Fruit fly (Drosophila melanogaster) whole organism, embryonic: ENCODE data around the gene CG2528.

Experiments
- Adf1 ChIP-seq: fragments of 200-800 bp; sonication (Bioruptor generic); IDR thresholded peaks from 2 replicates; pipeline ENCODE4 v1.3.6; 2022; ENCODE audit warnings: missing biosample characterization, missing genetic modification characterization
- Bdp1 ChIP-seq: fragments of 200-800 bp; sonication (Bioruptor generic); optimal IDR thresholded peaks from 3 replicates; lab custom pipeline; 2016; ENCODE audit warnings: missing biosample characterization, missing genetic modification characterization
- CG1024 ChIP-seq: fragments of 200-800 bp; sonication (Bioruptor generic); IDR thresholded peaks from 2 replicates; pipeline ENCODE4 v1.3.6; 2022; ENCODE audit warnings: missing biosample characterization, missing genetic modification characterization
- CG10267 ChIP-seq: fragments of 200-800 bp; sonication (Bioruptor generic); optimal IDR thresholded peaks from 2 replicates; lab custom pipeline; 2018; ENCODE audit warnings: missing biosample characterization, mild to moderate bottlenecking, missing genetic modification characterization, moderate library complexity
- CG10979 ChIP-seq: fragments of 200-800 bp; sonication (Bioruptor generic); optimal IDR thresholded peaks from 2 replicates; lab custom pipeline; 2018; ENCODE audit warnings: missing biosample characterization, mild to moderate bottlenecking, missing genetic modification characterization, moderate library complexity
- CG13287 ChIP-seq: fragments of 200-800 bp; sonication (Bioruptor generic); IDR thresholded peaks from 2 replicates; pipeline ENCODE4 v1.3.6; 2022; ENCODE audit warnings: missing biosample characterization, missing genetic modification characterization; ENCODE audit not compliant: partially characterized antibody
- CG17612 ChIP-seq: fragments of 200-800 bp; sonication (Bioruptor generic); IDR thresholded peaks from 2 replicates; pipeline ENCODE4 v1.3.6; 2022; ENCODE audit warnings: missing biosample characterization, missing genetic modification characterization
- CG17912 ChIP-seq: fragments of 200-800 bp; sonication (Bioruptor generic); optimal IDR thresholded peaks from 2 replicates; lab custom pipeline; 2018; ENCODE audit warnings: missing biosample characterization, mild to moderate bottlenecking, missing genetic modification characterization
- CG1792 ChIP-seq: fragments of 200-800 bp; sonication (Bioruptor generic); optimal IDR thresholded peaks from 2 replicates; lab custom pipeline; 2016; ENCODE audit warnings: missing biosample characterization, missing genetic modification characterization
- CG2129 ChIP-seq: fragments of 200-800 bp; sonication (Bioruptor generic); IDR thresholded peaks from 2 replicates; pipeline ENCODE4 v1.3.6; 2022; ENCODE audit warnings: missing biosample characterization, missing genetic modification characterization; ENCODE audit not compliant: partially characterized antibody
- CG2712 ChIP-seq: fragments of 200-800 bp; optimal IDR thresholded peaks from 3 replicates; lab custom pipeline; 2019; ENCODE audit warnings: missing biosample characterization, mild to moderate bottlenecking, missing genetic modification characterization, moderate library complexity
- CG31388 ChIP-seq: fragments of 200-800 bp; sonication (Bioruptor generic); optimal IDR thresholded peaks from 2 replicates; lab custom pipeline; 2016; ENCODE audit warnings: missing biosample characterization, missing genetic modification characterization
- CG3163 ChIP-seq: fragments of 200-800 bp; sonication (Bioruptor generic); optimal IDR thresholded peaks from 3 replicates; lab custom pipeline; 2016; ENCODE audit warnings: missing biosample characterization, missing genetic modification characterization
- CG32532 ChIP-seq: fragments of 200-800 bp; sonication (Bioruptor generic); IDR thresholded peaks from 2 replicates; pipeline ENCODE4 v1.3.6; 2022; ENCODE audit warnings: missing biosample characterization, missing genetic modification characterization
- CG43689 ChIP-seq: fragments of 200-800 bp; sonication (Bioruptor generic); IDR thresholded peaks from 2 replicates; pipeline ENCODE4 v1.3.6; 2022; ENCODE audit warnings: missing biosample characterization, missing genetic modification characterization
- CG6272 ChIP-seq: fragments of 200-800 bp; sonication (Bioruptor generic); IDR thresholded peaks from 2 replicates; pipeline ENCODE4 v1.3.6; 2022; ENCODE audit warnings: missing biosample characterization, missing genetic modification characterization
- CG8359 ChIP-seq: fragments of 200-800 bp; sonication (Bioruptor generic); optimal IDR thresholded peaks from 2 replicates; lab custom pipeline; 2017; ENCODE audit warnings: missing biosample characterization, mild to moderate bottlenecking, missing genetic modification characterization, borderline replicate concordance
- CG9797 ChIP-seq: fragments of 200-800 bp; sonication (Bioruptor generic); optimal IDR thresholded peaks from 3 replicates; lab custom pipeline; 2018; ENCODE audit warnings: missing biosample characterization, mild to moderate bottlenecking, missing genetic modification characterization
- CG9876 ChIP-seq: fragments of 200-800 bp; sonication (Bioruptor generic); optimal IDR thresholded peaks from 2 replicates; lab custom pipeline; 2016; ENCODE audit warnings: missing biosample characterization, missing genetic modification characterization
- Drgx ChIP-seq: fragments of 200-800 bp; sonication (Bioruptor generic); IDR thresholded peaks from 2 replicates; pipeline ENCODE4 v1.3.6; 2022; ENCODE audit warnings: missing biosample characterization, missing genetic modification characterization
- Med ChIP-seq: fragments of 200-800 bp; sonication (Bioruptor generic); peaks from one replicate; lab custom pipeline; 2016; ENCODE audit warnings: missing biosample characterization, missing genetic modification characterization, mild to moderate bottlenecking, inconsistent platforms, moderate library complexity
- Myb ChIP-seq: fragments of 200-800 bp; sonication (Bioruptor generic); optimal IDR thresholded peaks from 2 replicates; lab custom pipeline; 2016; ENCODE audit warnings: missing biosample characterization, missing genetic modification characterization
- NC2α ChIP-seq: fragments of 200-800 bp; sonication (Bioruptor generic); optimal IDR thresholded peaks from 2 replicates; lab custom pipeline; 2016; ENCODE audit warnings: missing biosample characterization, missing genetic modification characterization
- NK7.1 ChIP-seq: fragments of 200-800 bp; sonication (Bioruptor generic); optimal IDR thresholded peaks from 3 replicates; lab custom pipeline; 2016; ENCODE audit warnings: missing biosample characterization, missing genetic modification characterization
- Optix ChIP-seq: fragments of 200-800 bp; sonication (Bioruptor generic); IDR thresholded peaks from 3 replicates; pipeline ENCODE4 v1.3.6; 2022; ENCODE audit warnings: missing biosample characterization, missing genetic modification characterization
- Scr ChIP-seq: fragments of 200-800 bp; sonication (Bioruptor generic); IDR thresholded peaks from 2 replicates; pipeline ENCODE4 v1.3.6; 2022; ENCODE audit warnings: missing biosample characterization, missing genetic modification characterization; ENCODE audit not compliant: partially characterized antibody
- Sry-β ChIP-seq: fragments of 200-800 bp; sonication (Bioruptor generic); optimal IDR thresholded peaks from 2 replicates; lab custom pipeline; 2018; ENCODE audit warnings: missing biosample characterization, mild to moderate bottlenecking, missing genetic modification characterization, moderate library complexity
- abd-A ChIP-seq: fragments of 200-800 bp; sonication (Bioruptor generic); optimal IDR thresholded peaks from 3 replicates; lab custom pipeline; 2019; ENCODE audit warnings: missing biosample characterization, mild to moderate bottlenecking, missing genetic modification characterization, moderate library complexity
- bowl ChIP-seq: fragments of 200-800 bp; sonication (Bioruptor generic); IDR thresholded peaks from 2 replicates; pipeline ENCODE4 v1.3.6; 2022; ENCODE audit warnings: missing biosample characterization, missing genetic modification characterization
- br ChIP-seq: fragments of >200 bp; optimal IDR thresholded peaks from 2 replicates; lab custom pipeline; 2017
- cg ChIP-seq: fragments of 200-800 bp; sonication (Bioruptor generic); optimal IDR thresholded peaks from 3 replicates; lab custom pipeline; 2019; ENCODE audit warnings: missing biosample characterization, mild to moderate bottlenecking, missing genetic modification characterization, moderate library complexity
- chinmo ChIP-seq: fragments of 200-800 bp; sonication (Bioruptor generic); IDR thresholded peaks from 4 replicates; pipeline ENCODE4 v1.3.6; 2022; ENCODE audit warnings: missing biosample characterization, missing genetic modification characterization; ENCODE audit not compliant: partially characterized antibody
- chn ChIP-seq: fragments of 200-800 bp; sonication (Bioruptor generic); optimal IDR thresholded peaks from 2 replicates; lab custom pipeline; 2016; ENCODE audit warnings: missing biosample characterization, missing genetic modification characterization
- ci ChIP-seq: fragments of 200-800 bp; sonication (Bioruptor generic); IDR thresholded peaks from 3 replicates; pipeline ENCODE4 v1.3.6; 2022; ENCODE audit warnings: missing biosample characterization, missing genetic modification characterization
- ewg ChIP-seq: fragments of 200-800 bp; sonication (Bioruptor generic); optimal IDR thresholded peaks from 3 replicates; lab custom pipeline; 2017; ENCODE audit warnings: mild to moderate bottlenecking, missing biosample characterization, missing genetic modification reagents, missing genetic modification characterization
- grn ChIP-seq: fragments of 200-800 bp; sonication (Bioruptor generic); optimal IDR thresholded peaks from 3 replicates; lab custom pipeline; 2017; ENCODE audit warnings: missing biosample characterization, missing genetic modification characterization
- h ChIP-seq: fragments of >200 bp; optimal IDR thresholded peaks from 2 replicates; lab custom pipeline; 2017
- lilli ChIP-seq: fragments of 200-800 bp; sonication (Bioruptor generic); optimal IDR thresholded peaks from 3 replicates; lab custom pipeline; 2016; ENCODE audit warnings: missing biosample characterization, missing genetic modification characterization
- mld ChIP-seq: fragments of 200-800 bp; sonication (Bioruptor generic); IDR thresholded peaks from 3 replicates; pipeline ENCODE4 v1.3.6; 2022; ENCODE audit warnings: missing biosample characterization, missing genetic modification characterization; ENCODE audit not compliant: partially characterized antibody
- peb ChIP-seq: fragments of 200-800 bp; sonication (Bioruptor generic); IDR thresholded peaks from 2 replicates; pipeline ENCODE4 v1.3.6; 2022; ENCODE audit warnings: missing biosample characterization, missing genetic modification characterization
- prd ChIP-seq, 3 experiments: fragments of >200 bp in 2 of 3; fragments of 200-800 bp in 1 of 3; sonication (Bioruptor generic) in 1 of 3; optimal IDR thresholded peaks in 2 of 3; IDR thresholded peaks in 1 of 3; 2 replicates in 2 of 3; 3 replicates in 1 of 3; pipeline versions ENCODE4 v1.3.6 to Lab custom; 2017 to 2022; ENCODE audit warnings: missing biosample characterization in 1 of 3, missing genetic modification characterization in 1 of 3
- sens ChIP-seq: fragments of 200-800 bp; sonication (Bioruptor generic); peaks from one replicate; lab custom pipeline; 2016; ENCODE audit warnings: missing biosample characterization, missing genetic modification characterization
- sna ChIP-seq: fragments of 200-800 bp; sonication (Bioruptor generic); IDR thresholded peaks from 2 replicates; pipeline ENCODE4 v1.3.6; 2022; ENCODE audit warnings: missing biosample characterization, missing genetic modification characterization; ENCODE audit not compliant: partially characterized antibody
- so ChIP-seq: fragments of 200-800 bp; sonication (Bioruptor generic); IDR thresholded peaks from 3 replicates; pipeline ENCODE4 v1.3.6; 2022; ENCODE audit warnings: missing biosample characterization, missing genetic modification characterization
- sr ChIP-seq: fragments of 200-800 bp; sonication (Bioruptor generic); IDR thresholded peaks from 3 replicates; pipeline ENCODE4 v1.3.6; 2022; ENCODE audit warnings: missing biosample characterization, missing genetic modification characterization
- tna ChIP-seq: fragments of 200-800 bp; sonication (Bioruptor generic); IDR thresholded peaks from 2 replicates; pipeline ENCODE4 v1.3.6; 2022; ENCODE audit warnings: missing biosample characterization, missing genetic modification characterization; ENCODE audit not compliant: partially characterized antibody
- unc-4 ChIP-seq: fragments of 200-800 bp; sonication (Bioruptor generic); IDR thresholded peaks from 2 replicates; pipeline ENCODE4 v1.3.6; 2022; ENCODE audit warnings: missing biosample characterization, missing genetic modification characterization; ENCODE audit not compliant: partially characterized antibody
- zen ChIP-seq: fragments of 200-800 bp; sonication (Bioruptor generic); optimal IDR thresholded peaks from 3 replicates; lab custom pipeline; 2018; ENCODE audit warnings: missing biosample characterization, mild to moderate bottlenecking, missing genetic modification characterization, moderate library complexity
- zen2 ChIP-seq: fragments of 200-800 bp; sonication (Bioruptor generic); IDR thresholded peaks from 3 replicates; pipeline ENCODE4 v1.3.6; 2022; ENCODE audit warnings: missing biosample characterization, missing genetic modification characterization; ENCODE audit not compliant: partially characterized antibody

CG2528 gene

DNA sequence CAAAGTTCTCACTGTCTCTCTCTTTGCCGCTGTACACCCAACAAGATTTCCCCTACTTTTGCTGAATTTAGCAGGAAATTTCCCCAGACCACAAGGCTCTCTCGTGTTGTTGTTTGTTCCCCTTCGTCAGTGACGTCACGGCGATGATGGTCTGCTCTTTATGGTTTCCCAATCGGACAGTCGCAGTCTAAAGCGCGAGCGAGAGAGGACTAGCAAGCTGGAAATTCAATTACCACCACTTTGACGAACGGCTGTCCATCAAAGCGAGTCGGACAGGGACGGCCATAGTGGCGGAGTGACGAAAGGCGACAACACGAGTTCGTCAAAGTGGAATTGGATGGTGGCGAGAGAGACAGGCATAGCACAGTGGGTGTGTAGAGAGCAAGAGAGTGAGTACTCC lies 31.6 kb upstream of the CG2528 start (continued):
- TF ChIP-seq grn (GFP tag; lab: Kevin White, UChicago): no peak
- TF ChIP-seq CG1024: no peak
- TF ChIP-seq CG2712: no peak
- TF ChIP-seq lilli: peak; percentile 3
- TF ChIP-seq br: no peak
- TF ChIP-seq CG9876 (GFP tag; lab: Kevin White, UChicago): no peak
- no peak for TF ChIP-seq Sry-β

DNA sequence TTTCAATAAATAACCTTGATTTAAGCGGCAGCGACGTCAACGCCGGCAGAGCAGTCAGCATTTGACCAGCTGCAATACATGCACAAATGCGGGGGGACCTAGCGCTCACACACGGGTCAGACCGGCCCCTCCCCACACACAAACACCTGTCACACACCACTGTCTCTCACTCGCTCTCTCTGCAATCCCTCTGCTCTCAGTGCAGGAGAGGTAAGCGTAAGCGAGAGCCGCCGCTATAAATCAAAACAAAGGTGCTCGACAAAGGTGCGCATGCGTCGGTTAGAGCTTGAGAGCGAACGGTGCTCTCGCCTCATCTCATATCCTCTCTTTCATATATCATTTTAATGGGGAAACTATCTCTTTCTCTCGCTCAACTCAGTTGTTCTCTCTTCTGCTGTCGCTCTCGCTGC lies 26.1 kb upstream of the CG2528 start, which contains the start of gene tio:
Gene tio, plus strand, starts transcription at position 348 of the 410 bp plus-strand sequence.
- TF ChIP-seq CG32532 (GFP tag; lab: Robert Waterston, UW) (peak; percentile 51; the same call in 1 of the 2 replicates), Adf1 (peak; percentile 95), prd (optimal IDR thresholded peaks at IDR 0.05; lab: Kevin White, UChicago) (no peak), prd (GFP tag; IDR thresholded peaks at IDR 0.05; lab: Robert Waterston, UW) (no peak), CG2129 (peak; percentile 26; the same call in 1 of the 2 replicates), CG1792 (GFP tag; lab: Kevin White, UChicago) (no peak), unc-4 (GFP tag; lab: Robert Waterston, UW) (peak; percentile 45; the same call in 1 of the 2 replicates), zen (tag; lab: Kevin White, UChicago) (no peak), ewg (GFP tag; lab: Kevin White, UChicago) (peak; percentile 84), ci (GFP tag; lab: Robert Waterston, UW) (peak; percentile 61; the same call in 2 of the 3 replicates), CG31388 (no peak), Scr (GFP tag; lab: Robert Waterston, UW) (peak; percentile 37; the same call in 1 of the 2 replicates), CG10267 (tag; lab: Kevin White, UChicago) (no peak), bowl (GFP tag; lab: Robert Waterston, UW) (peak; percentile 58; the same call in 1 of the 2 replicates), peb (GFP tag; lab: Robert Waterston, UW) (no peak), CG3163 (GFP tag; lab: Kevin White, UChicago) (peak; percentile 77), abd-A (tag; lab: Kevin White, UChicago) (peak; percentile 70), chn (GFP tag; lab: Kevin White, UChicago) (peak; percentile 19), CG8359 (no peak), NK7.1 (GFP tag; lab: Kevin White, UChicago) (no peak), CG6272 (GFP tag; lab: Robert Waterston, UW) (no peak), CG13287 (GFP tag; lab: Robert Waterston, UW) (peak; percentile 66), zen2 (peak; percentile 76), Med (peak; percentile 83), CG17912 (no peak), sr (GFP tag; lab: Robert Waterston, UW) (peak; percentile 43; the same call in 1 of the 3 replicates), Optix (GFP tag; lab: Robert Waterston, UW) (no peak), chinmo (GFP tag; lab: Robert Waterston, UW) (peak; percentile 98), Sry-β (no peak), tna (peak; percentile 35; the same call in 1 of the 2 replicates), Myb (GFP tag; lab: Kevin White, UChicago) (no peak), sna (GFP tag; lab: Robert Waterston, UW) (peak; percentile 59; the same call in 1 of the 2 replicates), sens (GFP tag; lab: Kevin White, UChicago) (peak; percentile 44), h (lab: Kevin White, UChicago) (no peak), mld (GFP tag; lab: Robert Waterston, UW) (no peak), cg (peak; percentile 85), so (GFP tag; lab: Robert Waterston, UW) (0 out of 3 replicates have a peak, but pooled peaks have one; percentile 24), CG43689 (GFP tag; lab: Robert Waterston, UW) (no peak), CG17612 (no peak), CG9797 (GFP tag; lab: Kevin White, UChicago) (no peak), Bdp1 (no peak), CG10979 (no peak), NC2α (GFP tag; lab: Kevin White, UChicago) (no peak), Drgx (GFP tag; lab: Robert Waterston, UW) (0 out of 2 replicates have a peak, but pooled peaks have one; percentile 36)
